Worm (Caenorhabditis elegans): ENCODE measurements around the gene R74.7.
A peak's percentile ranks its signal among the peaks of the same experiment; 100 is the strongest.

Gene R74.7

DNA sequence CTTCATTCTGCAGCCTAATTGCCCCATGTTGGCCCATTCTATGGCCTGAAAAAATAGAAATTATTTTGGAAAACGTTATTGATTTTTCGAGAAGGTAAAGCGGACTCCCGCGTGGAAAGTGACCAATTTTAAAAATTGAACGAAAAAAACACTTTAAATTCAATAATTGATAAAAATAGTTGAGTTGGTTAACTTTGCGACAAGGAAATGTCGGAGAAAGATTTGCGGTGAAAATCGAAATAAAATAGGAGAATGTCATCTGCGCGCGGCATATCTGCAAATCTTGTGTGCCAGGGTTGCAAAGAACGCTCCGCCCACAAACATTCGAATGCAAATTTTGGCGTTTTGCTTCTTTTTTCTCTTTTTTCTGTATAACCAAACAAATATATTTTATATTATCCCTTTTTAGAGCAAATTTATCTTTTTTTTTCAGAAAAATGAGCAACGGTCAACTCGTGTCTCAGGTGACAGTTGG lies 33.3 kb upstream of the R74.7 start, which contains the start of the genes rnf-121 and C16C10.4:
TSS of gene rnf-121 (minus strand) at position 51 of the 475 bp plus-strand sequence.
TSS of gene C16C10.4 (plus strand) at position 434 of the 475 bp plus-strand sequence.
- peak; percentile 64 for TF ChIP-seq snpc-4 (tag; optimal IDR thresholded peaks at IDR 0.05)
- peak; percentile 55 for TF ChIP-seq nhr-23 (tag; optimal IDR thresholded peaks at IDR 0.05)
- no peak for TF ChIP-seq elt-3 (tag; optimal IDR thresholded peaks at IDR 0.05)
- TF ChIP-seq ztf-4 (tag; optimal IDR thresholded peaks at IDR 0.05) = no peak
- peak; percentile 31 for TF ChIP-seq skn-1 (tag; optimal IDR thresholded peaks at IDR 0.05)
- TF ChIP-seq nhr-43 (tag; optimal IDR thresholded peaks at IDR 0.05; ENCODE audit: poor library complexity, severe bottlenecking) = peak; percentile 89
- peak; percentile 25 for TF ChIP-seq nhr-67 (tag; optimal IDR thresholded peaks at IDR 0.05)
- no peak for TF ChIP-seq elt-1 (tag; optimal IDR thresholded peaks at IDR 0.05)
- peak; percentile 3 for TF ChIP-seq ceh-16 (tag; optimal IDR thresholded peaks at IDR 0.05)
- TF ChIP-seq pha-4 (tag; optimal IDR thresholded peaks at IDR 0.05) = peak; percentile 59
- no peak for TF ChIP-seq ZK546.5 (tag; optimal IDR thresholded peaks at IDR 0.05)
- TF ChIP-seq nhr-77 (tag; optimal IDR thresholded peaks at IDR 0.05) = no peak
- TF ChIP-seq lsy-12 (tag; optimal IDR thresholded peaks at IDR 0.05) = peak; percentile 52
- TF ChIP-seq daf-12 (tag; optimal IDR thresholded peaks at IDR 0.05) = no peak
- TF ChIP-seq nfya-1 (tag; optimal IDR thresholded peaks at IDR 0.05; ENCODE audit: insufficient read depth) = no peak
- TF ChIP-seq nhr-28 (tag; optimal IDR thresholded peaks at IDR 0.05) = no peak
- TF ChIP-seq tbx-2 (tag; optimal IDR thresholded peaks at IDR 0.05) = peak; percentile 17
- no peak for TF ChIP-seq unc-62 (GFP tag; optimal IDR thresholded peaks at IDR 0.05)
- TF ChIP-seq mml-1 (tag; optimal IDR thresholded peaks at IDR 0.05) = no peak
- TF ChIP-seq pqm-1 (tag; optimal IDR thresholded peaks at IDR 0.05) = no peak
- TF ChIP-seq aly-2 (tag; optimal IDR thresholded peaks at IDR 0.05) = no peak
- no peak for TF ChIP-seq egl-27 (tag; optimal IDR thresholded peaks at IDR 0.05)
- TF ChIP-seq nhr-25 (tag; optimal IDR thresholded peaks at IDR 0.05) = peak; percentile 22
- peak; percentile 87 for TF ChIP-seq hmg-11 (tag; optimal IDR thresholded peaks at IDR 0.05)
- TF ChIP-seq egl-5 (tag; optimal IDR thresholded peaks at IDR 0.05) = no peak
- no peak for TF ChIP-seq zag-1 (tag; optimal IDR thresholded peaks at IDR 0.05)
- peak; percentile 33 for TF ChIP-seq lin-15B (tag; optimal IDR thresholded peaks at IDR 0.05)
- TF ChIP-seq sea-2 (GFP tag; optimal IDR thresholded peaks at IDR 0.05) = no peak
- TF ChIP-seq lin-39 (tag; optimal IDR thresholded peaks at IDR 0.05) = no peak
- peak; percentile 44 for TF ChIP-seq ceh-28 (tag; optimal IDR thresholded peaks at IDR 0.05)
- TF ChIP-seq elt-2 (tag; optimal IDR thresholded peaks at IDR 0.05) = peak; percentile 22
- TF ChIP-seq R02D3.7 (tag; optimal IDR thresholded peaks at IDR 0.05) = peak; percentile 29
- TF ChIP-seq jun-1 (tag; optimal IDR thresholded peaks at IDR 0.05) = no peak

ce11 chrIII:4172210-4172609 lies 32.0 kb upstream of the R74.7 start:
- TF ChIP-seq hmg-11 (tag; optimal IDR thresholded peaks at IDR 0.05) (no peak), lin-15B (tag; optimal IDR thresholded peaks at IDR 0.05) (no peak), nhr-43 (tag; optimal IDR thresholded peaks at IDR 0.05; ENCODE audit: poor library complexity, severe bottlenecking) (no peak)

ce11 chrIII:4175489-4175888 lies 28.7 kb upstream of the R74.7 start:
- no peak for TF ChIP-seq nhr-67 (tag; optimal IDR thresholded peaks at IDR 0.05)
- TF ChIP-seq nhr-43 (tag; optimal IDR thresholded peaks at IDR 0.05; ENCODE audit: poor library complexity, severe bottlenecking) = no peak
- TF ChIP-seq R02D3.7 (tag; optimal IDR thresholded peaks at IDR 0.05) = no peak

DNA sequence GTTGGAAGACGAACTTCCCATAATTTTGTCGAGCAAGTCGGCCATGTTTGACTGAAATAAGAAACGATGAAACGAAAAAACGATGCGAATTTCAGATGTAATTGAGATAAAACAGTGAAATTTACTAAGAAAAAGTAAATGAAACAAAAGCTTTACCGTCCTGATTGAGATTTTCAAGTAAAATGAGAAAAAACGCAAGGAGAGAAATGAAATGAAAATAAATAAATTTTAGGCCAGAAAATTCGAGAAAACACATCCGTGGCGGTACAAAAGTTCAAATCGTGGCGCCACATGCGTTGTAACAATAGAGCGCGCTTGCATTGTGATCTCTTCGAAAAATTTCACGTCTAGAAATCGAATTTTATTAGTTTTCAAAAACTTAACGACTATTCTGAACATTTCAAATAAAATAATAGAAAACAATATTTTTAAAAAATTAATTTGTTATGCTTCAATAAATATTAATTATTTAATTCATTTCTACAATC lies 28.1 kb upstream of the R74.7 start, which contains the start of the genes hrde-1 and C16C10.13:
TSS of gene hrde-1 (minus strand) at position 51 of the 488 bp plus-strand sequence.
TSS of gene C16C10.13 (plus strand) at position 332 of the 488 bp plus-strand sequence.
- TF ChIP-seq lin-39 (tag; optimal IDR thresholded peaks at IDR 0.05) (no peak), mdl-1 (tag; optimal IDR thresholded peaks at IDR 0.05) (no peak), mml-1 (tag; optimal IDR thresholded peaks at IDR 0.05) (no peak), lsy-12 (tag; optimal IDR thresholded peaks at IDR 0.05) (no peak), elt-1 (tag; optimal IDR thresholded peaks at IDR 0.05) (no peak), hmg-11 (tag; optimal IDR thresholded peaks at IDR 0.05) (no peak), nhr-77 (tag; optimal IDR thresholded peaks at IDR 0.05) (no peak), ama-1 (optimal IDR thresholded peaks at IDR 0.05) (no peak), nhr-28 (tag; optimal IDR thresholded peaks at IDR 0.05) (no peak), zag-1 (tag; optimal IDR thresholded peaks at IDR 0.05) (no peak), lin-15B (tag; optimal IDR thresholded peaks at IDR 0.05) (no peak), snpc-4 (tag; optimal IDR thresholded peaks at IDR 0.05) (no peak), ztf-11 (tag; optimal IDR thresholded peaks at IDR 0.05) (no peak), nhr-25 (tag; optimal IDR thresholded peaks at IDR 0.05) (no peak), nfya-1 (tag; optimal IDR thresholded peaks at IDR 0.05; ENCODE audit: insufficient read depth) (no peak), ceh-9 (tag; optimal IDR thresholded peaks at IDR 0.05) (no peak), elt-2 (tag; optimal IDR thresholded peaks at IDR 0.05) (no peak), sea-2 (GFP tag; optimal IDR thresholded peaks at IDR 0.05) (no peak)
